Fruit fly (Drosophila melanogaster) whole organism, prepupa: ENCODE measurements around the gene CG31493.

Source experiments
- CG10631 ChIP-seq: fragments of 200-800 bp; sonication (Bioruptor generic); optimal IDR thresholded peaks from 2 replicates; lab custom pipeline; 2016; ENCODE audit warnings: missing biosample characterization, missing genetic modification characterization
- CG11762 ChIP-seq: fragments of 200-800 bp; sonication (Bioruptor generic); optimal IDR thresholded peaks from 3 replicates; lab custom pipeline; 2016; ENCODE audit warnings: missing biosample characterization, missing genetic modification characterization; ENCODE audit not compliant: insufficient read depth
- CG15336 ChIP-seq: fragments of 200-800 bp; sonication (Bioruptor generic); IDR thresholded peaks from 2 replicates; pipeline ENCODE4 v1.3.6; 2022; ENCODE audit warnings: missing biosample characterization, missing genetic modification characterization
- CG1621 ChIP-seq: fragments of 200-800 bp; sonication (Bioruptor generic); optimal IDR thresholded peaks from 3 replicates; lab custom pipeline; 2018; ENCODE audit warnings: missing biosample characterization, mild to moderate bottlenecking, missing genetic modification characterization
- CG31627 ChIP-seq: fragments of 200-800 bp; sonication (Bioruptor generic); optimal IDR thresholded peaks from 3 replicates; lab custom pipeline; 2016; ENCODE audit warnings: missing biosample characterization, missing genetic modification characterization
- CG32006 ChIP-seq: fragments of 200-800 bp; sonication (Bioruptor generic); optimal IDR thresholded peaks from 3 replicates; lab custom pipeline; 2017; ENCODE audit warnings: missing biosample characterization, mild to moderate bottlenecking, missing genetic modification characterization
- CG34406 ChIP-seq: fragments of 200-800 bp; sonication (Bioruptor generic); optimal IDR thresholded peaks from 3 replicates; lab custom pipeline; 2016; ENCODE audit warnings: missing biosample characterization, missing genetic modification characterization
- CG3919 ChIP-seq: fragments of 200-800 bp; sonication (Bioruptor generic); optimal IDR thresholded peaks from 3 replicates; lab custom pipeline; 2016; ENCODE audit warnings: missing biosample characterization, missing genetic modification characterization
- CG6163 ChIP-seq: fragments of 200-800 bp; sonication (Bioruptor generic); IDR thresholded peaks from 3 replicates; pipeline ENCODE4 v1.3.6; 2022; ENCODE audit warnings: missing biosample characterization, missing genetic modification characterization
- CG6792 ChIP-seq: fragments of 200-800 bp; sonication (Bioruptor generic); optimal IDR thresholded peaks from 3 replicates; lab custom pipeline; 2016; ENCODE audit warnings: missing biosample characterization, missing genetic modification characterization
- CG6808 ChIP-seq: fragments of 200-800 bp; sonication (Bioruptor generic); optimal IDR thresholded peaks from 3 replicates; lab custom pipeline; 2017; ENCODE audit warnings: missing biosample characterization, missing genetic modification characterization, mild to moderate bottlenecking, moderate library complexity, missing genetic modification reagents
- CG6854 ChIP-seq: fragments of 200-800 bp; sonication (Bioruptor generic); optimal IDR thresholded peaks from 2 replicates; lab custom pipeline; 2017; ENCODE audit warnings: missing biosample characterization, mild to moderate bottlenecking, missing genetic modification characterization
- CG8632 ChIP-seq: fragments of 200-800 bp; sonication (Bioruptor generic); optimal IDR thresholded peaks from 3 replicates; lab custom pipeline; 2016; ENCODE audit warnings: missing biosample characterization, missing genetic modification characterization
- CG9139 ChIP-seq: fragments of 200-800 bp; sonication (Bioruptor generic); optimal IDR thresholded peaks from 3 replicates; lab custom pipeline; 2017; ENCODE audit warnings: missing biosample characterization, mild to moderate bottlenecking, missing genetic modification characterization
- Eip75B ChIP-seq: fragments of 200-800 bp; sonication (Bioruptor generic); optimal IDR thresholded peaks from 3 replicates; lab custom pipeline; 2016; ENCODE audit warnings: missing biosample characterization, missing genetic modification characterization
- Eip78C ChIP-seq: fragments of 200-800 bp; sonication (Bioruptor generic); peaks from one replicate; lab custom pipeline; 2016; ENCODE audit warnings: missing biosample characterization, missing genetic modification characterization
- Ets96B ChIP-seq: fragments of 200-800 bp; optimal IDR thresholded peaks from 2 replicates; lab custom pipeline; 2019; ENCODE audit warnings: missing biosample characterization, mild to moderate bottlenecking, missing genetic modification characterization, moderate library complexity
- Gug ChIP-seq: fragments of 200-800 bp; sonication (Bioruptor generic); IDR thresholded peaks from 2 replicates; pipeline ENCODE4 v1.3.6; 2022; ENCODE audit warnings: missing biosample characterization, missing genetic modification characterization
- Hr39 ChIP-seq: fragments of 200-800 bp; sonication (Bioruptor generic); optimal IDR thresholded peaks from 2 replicates; lab custom pipeline; 2016; ENCODE audit warnings: missing biosample characterization, missing genetic modification characterization
- Hr4 ChIP-seq: fragments of 200-800 bp; sonication (Bioruptor generic); optimal IDR thresholded peaks from 3 replicates; lab custom pipeline; 2016; ENCODE audit warnings: missing biosample characterization, missing genetic modification characterization
- Lpt ChIP-seq: fragments of 200-800 bp; sonication (Bioruptor generic); optimal IDR thresholded peaks from 3 replicates; lab custom pipeline; 2016; ENCODE audit warnings: missing biosample characterization, missing genetic modification characterization
- OdsH ChIP-seq: fragments of 200-800 bp; sonication (Bioruptor generic); optimal IDR thresholded peaks from 3 replicates; lab custom pipeline; 2016; ENCODE audit warnings: missing biosample characterization, missing genetic modification characterization
- Smox ChIP-seq: fragments of 200-800 bp; sonication (Bioruptor generic); optimal IDR thresholded peaks from 3 replicates; lab custom pipeline; 2016; ENCODE audit warnings: missing biosample characterization, missing genetic modification characterization
- Sox102F ChIP-seq: fragments of 200-800 bp; sonication (Bioruptor generic); optimal IDR thresholded peaks from 2 replicates; lab custom pipeline; 2016; ENCODE audit warnings: missing biosample characterization, mild to moderate bottlenecking, missing genetic modification characterization
- Sox14 ChIP-seq: fragments of 200-800 bp; sonication (Bioruptor generic); optimal IDR thresholded peaks from 3 replicates; lab custom pipeline; 2016; ENCODE audit warnings: missing biosample characterization, missing genetic modification characterization
- Sox15 ChIP-seq: fragments of 200-800 bp; sonication (Bioruptor generic); optimal IDR thresholded peaks from 3 replicates; lab custom pipeline; 2016; ENCODE audit warnings: missing biosample characterization, missing genetic modification characterization
- acj6 ChIP-seq: fragments of 200-800 bp; sonication (Bioruptor generic); optimal IDR thresholded peaks from 3 replicates; lab custom pipeline; 2016; ENCODE audit warnings: missing biosample characterization, missing genetic modification characterization
- cyc ChIP-seq: fragments of 200-800 bp; sonication (Bioruptor generic); optimal IDR thresholded peaks from 3 replicates; lab custom pipeline; 2016; ENCODE audit warnings: missing biosample characterization, missing genetic modification characterization
- dac ChIP-seq: fragments of 200-800 bp; sonication (Bioruptor generic); optimal IDR thresholded peaks from 2 replicates; lab custom pipeline; 2017; ENCODE audit warnings: missing biosample characterization, mild to moderate bottlenecking, missing genetic modification characterization
- dsx ChIP-seq: fragments of 200-800 bp; optimal IDR thresholded peaks from 3 replicates; lab custom pipeline; 2019; ENCODE audit warnings: missing biosample characterization, mild to moderate bottlenecking, missing genetic modification characterization, moderate library complexity; ENCODE audit not compliant: poor library complexity, severe bottlenecking
- eg ChIP-seq: fragments of 200-800 bp; sonication (Bioruptor generic); IDR thresholded peaks from 3 replicates; pipeline ENCODE4 v1.3.6; 2022; ENCODE audit warnings: missing biosample characterization, missing genetic modification characterization
- esn ChIP-seq: fragments of 200-800 bp; sonication (Bioruptor generic); optimal IDR thresholded peaks from 2 replicates; lab custom pipeline; 2016; ENCODE audit warnings: missing biosample characterization, mild to moderate bottlenecking, missing genetic modification characterization, moderate library complexity
- net ChIP-seq: fragments of 200-800 bp; sonication (Bioruptor generic); optimal IDR thresholded peaks from 3 replicates; lab custom pipeline; 2016; ENCODE audit warnings: missing biosample characterization, missing genetic modification characterization
- pdm3 ChIP-seq: fragments of 200-800 bp; sonication (Bioruptor generic); optimal IDR thresholded peaks from 3 replicates; lab custom pipeline; 2016; ENCODE audit warnings: missing biosample characterization, missing genetic modification characterization
- salr ChIP-seq, 2 experiments: fragments of 200-800 bp; sonication (Bioruptor generic); optimal IDR thresholded peaks; 3 replicates each; lab custom pipeline; 2016 to 2018; ENCODE audit warnings: missing biosample characterization in 2 of 2, missing genetic modification characterization in 2 of 2, mild to moderate bottlenecking in 1 of 2
- spab ChIP-seq: fragments of 200-800 bp; sonication (Bioruptor generic); optimal IDR thresholded peaks from 2 replicates; lab custom pipeline; 2017; ENCODE audit warnings: missing biosample characterization, mild to moderate bottlenecking, missing genetic modification characterization, missing genetic modification reagents
- ss ChIP-seq, 2 experiments: fragments of 200-800 bp; sonication (Bioruptor generic); optimal IDR thresholded peaks; 2 replicates in 1 of 2; 3 replicates in 1 of 2; lab custom pipeline; 2017 to 2018; ENCODE audit warnings: mild to moderate bottlenecking in 2 of 2, missing biosample characterization in 2 of 2, missing genetic modification characterization in 2 of 2, moderate library complexity in 1 of 2
- svp ChIP-seq: fragments of 200-800 bp; sonication (Bioruptor generic); peaks from one replicate; lab custom pipeline; 2016; ENCODE audit warnings: missing biosample characterization, missing genetic modification characterization
- topi ChIP-seq: fragments of 200-800 bp; sonication (Bioruptor generic); optimal IDR thresholded peaks from 3 replicates; lab custom pipeline; 2016; ENCODE audit warnings: missing biosample characterization, missing genetic modification characterization
- vri ChIP-seq: fragments of 200-800 bp; sonication (Bioruptor generic); optimal IDR thresholded peaks from 3 replicates; lab custom pipeline; 2016; ENCODE audit warnings: missing biosample characterization, mild to moderate bottlenecking, missing genetic modification characterization

Gene CG31493

dm6 chr3R:7162356-7163289 lies 31.3 kb downstream of the CG31493 start, which contains the start of gene sas (continued):
- TF ChIP-seq net (GFP tag; lab: Kevin White, UChicago) (no peak), eg (GFP tag; lab: Robert Waterston, UW) (0 out of 3 replicates have a peak, but pooled peaks have one; percentile 28), CG6854 (GFP tag; lab: Kevin White, UChicago) (peak; percentile 35), salr (GFP tag; optimal IDR thresholded peaks at IDR 0.05; lab: Kevin White, UChicago) (no peak), CG3919 (GFP tag; lab: Kevin White, UChicago) (no peak), Sox15 (GFP tag; lab: Kevin White, UChicago) (no peak), Eip75B (GFP tag; lab: Kevin White, UChicago) (peak; percentile 8), Hr4 (GFP tag; lab: Kevin White, UChicago) (no peak), cyc (GFP tag; lab: Kevin White, UChicago) (no peak), Eip78C (GFP tag; lab: Kevin White, UChicago) (peak; percentile 82)

DNA sequence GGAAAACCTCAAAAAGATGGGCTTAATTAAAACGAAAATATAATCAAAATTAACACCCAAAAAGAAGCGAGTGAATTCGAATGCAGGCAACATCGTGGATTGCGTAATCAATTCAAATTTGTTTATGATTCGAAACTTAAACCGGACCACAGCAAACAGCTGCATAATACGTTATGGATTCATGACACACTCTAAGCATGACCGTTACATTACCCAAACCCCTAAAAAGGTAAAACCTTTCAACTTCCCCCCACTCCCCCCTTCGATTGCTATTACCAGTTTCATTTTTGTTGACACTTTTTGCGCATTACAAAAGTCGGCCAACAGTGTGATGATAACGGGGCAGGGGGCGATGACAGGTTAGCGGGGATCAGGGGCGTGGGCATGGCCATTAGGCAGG lies 38.6 kb downstream of the CG31493 start:
- no peak for TF ChIP-seq Ets96B (tag; lab: Kevin White, UChicago)
- no peak for TF ChIP-seq CG1621 (tag; lab: Kevin White, UChicago)
- TF ChIP-seq svp (GFP tag; lab: Kevin White, UChicago): no peak
- TF ChIP-seq CG8632 (GFP tag; lab: Kevin White, UChicago): no peak
- TF ChIP-seq cyc (GFP tag; lab: Kevin White, UChicago): no peak
- TF ChIP-seq CG31627: no peak
- TF ChIP-seq CG32006 (GFP tag; lab: Kevin White, UChicago): no peak
- TF ChIP-seq CG15336 (GFP tag; lab: Robert Waterston, UW): no peak
- TF ChIP-seq Eip75B (GFP tag; lab: Kevin White, UChicago): no peak
- no peak for TF ChIP-seq esn (GFP tag; lab: Kevin White, UChicago)

DNA sequence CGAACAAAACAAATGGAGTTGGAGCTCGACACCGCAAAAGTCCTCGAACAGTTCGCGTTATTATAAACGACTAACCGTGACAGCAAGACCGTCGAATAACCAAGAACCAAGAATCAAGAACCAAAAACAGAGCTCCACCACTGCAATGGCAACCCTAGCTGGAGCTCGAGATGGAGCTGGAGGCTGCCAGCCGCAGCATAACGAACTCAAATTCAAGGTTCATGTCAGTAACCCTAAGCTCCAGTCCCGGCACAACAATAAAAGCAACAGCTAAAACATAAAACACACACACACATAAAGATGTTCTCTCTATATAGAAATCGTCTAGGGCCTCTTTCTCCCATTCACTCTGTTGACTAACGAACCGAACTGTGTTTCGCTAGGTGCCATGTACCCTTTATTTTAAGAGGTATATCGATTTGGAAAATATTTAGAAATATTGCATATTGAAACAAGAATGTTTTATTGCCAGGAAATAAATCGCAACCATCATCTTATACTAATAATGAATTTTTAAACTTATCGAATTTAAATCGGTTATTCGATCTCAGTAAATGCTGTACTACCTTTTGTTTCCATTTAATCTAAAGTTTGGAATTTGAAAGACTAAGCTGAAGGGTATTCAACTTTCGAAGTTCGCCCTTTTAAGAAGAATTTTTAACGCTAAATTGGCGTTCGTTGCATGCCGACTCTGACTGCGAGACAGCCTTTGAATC lies 40.2 kb downstream of the CG31493 start:
- TF ChIP-seq esn (GFP tag; lab: Kevin White, UChicago) (peak; percentile 60), CG6792 (GFP tag; lab: Kevin White, UChicago) (peak; percentile 47), dac (GFP tag; lab: Kevin White, UChicago) (no peak), Sox15 (GFP tag; lab: Kevin White, UChicago) (no peak), Gug (0 out of 2 replicates have a peak, but pooled peaks have one; percentile 7), CG3919 (GFP tag; lab: Kevin White, UChicago) (peak; percentile 66), CG6808 (GFP tag; lab: Kevin White, UChicago) (peak; percentile 81), CG9139 (peak; percentile 57), CG32006 (GFP tag; lab: Kevin White, UChicago) (peak; percentile 55), pdm3 (peak; percentile 71), svp (GFP tag; lab: Kevin White, UChicago) (no peak), Sox102F (GFP tag; lab: Kevin White, UChicago) (peak; percentile 6), Eip78C (GFP tag; lab: Kevin White, UChicago) (peak; percentile 92), CG11762 (GFP tag; lab: Kevin White, UChicago) (peak; percentile 14), eg (GFP tag; lab: Robert Waterston, UW) (no peak), spab (GFP tag; lab: Kevin White, UChicago) (peak; percentile 71), cyc (GFP tag; lab: Kevin White, UChicago) (no peak), OdsH (peak; percentile 69), CG1621 (tag; lab: Kevin White, UChicago) (peak; percentile 56), CG6163 (0 out of 3 replicates have a peak, but pooled peaks have one; percentile 17), CG34406 (GFP tag; lab: Kevin White, UChicago) (peak; percentile 49), Sox14 (GFP tag; lab: Kevin White, UChicago) (peak; percentile 79), Lpt (GFP tag; lab: Kevin White, UChicago) (peak; percentile 53), dsx (GFP tag; lab: Kevin White, UChicago) (peak; percentile 83), Ets96B (tag; lab: Kevin White, UChicago) (peak; percentile 85), CG15336 (GFP tag; lab: Robert Waterston, UW) (peak; percentile 50), vri (GFP tag; lab: Kevin White, UChicago) (no peak), salr (GFP tag; optimal IDR thresholded peaks at IDR 0.05; lab: Kevin White, UChicago) (peak; percentile 55 to 71), Smox (peak; percentile 30), acj6 (GFP tag; lab: Kevin White, UChicago) (peak; percentile 53), Hr39 (GFP tag; lab: Kevin White, UChicago) (peak; percentile 44), topi (GFP tag; lab: Kevin White, UChicago) (peak; percentile 46), ss (GFP tag; optimal IDR thresholded peaks at IDR 0.05; lab: Kevin White, UChicago) (peak; percentile 86 to 87), CG8632 (GFP tag; lab: Kevin White, UChicago) (peak; percentile 21), Eip75B (GFP tag; lab: Kevin White, UChicago) (peak; percentile 78), CG10631 (GFP tag; lab: Kevin White, UChicago) (peak; percentile 77), Hr4 (GFP tag; lab: Kevin White, UChicago) (peak; percentile 47)
